Worm (Caenorhabditis elegans) whole organism, midembryonic: ENCODE data around the gene F14D7.2.

Experiments
- T22C8.4 ChIP-seq: fragments of 200-800 bp; sonication (Bioruptor generic); IDR thresholded peaks from 2 replicates; pipeline ENCODE4 v1.3.6; 2022; ENCODE audit warnings: missing genetic modification characterization, missing compliant biosample characterization
- cog-1 ChIP-seq: sonication (generic microtip); optimal IDR thresholded peaks from 2 replicates; lab custom pipeline; 2016; ENCODE audit warnings: missing genetic modification characterization, missing compliant biosample characterization
- klf-2 ChIP-seq: fragments of 200-800 bp; sonication (Bioruptor generic); conservative IDR thresholded peaks from 2 replicates; pipeline ENCODE4 v1.3.6; 2022; ENCODE audit warnings: missing genetic modification reagents, missing genetic modification characterization, missing compliant biosample characterization
- ref-1 ChIP-seq: fragments of 200-800 bp; sonication (Bioruptor generic); conservative IDR thresholded peaks from 2 replicates; pipeline ENCODE4 v1.3.6; 2022; ENCODE audit warnings: missing genetic modification reagents, missing genetic modification characterization, missing compliant biosample characterization
- tab-1 ChIP-seq: fragments of 200-800 bp; sonication (Bioruptor generic); IDR thresholded peaks from 2 replicates; pipeline ENCODE4 v1.3.6; 2022; ENCODE audit warnings: missing genetic modification characterization, missing compliant biosample characterization

DNA sequence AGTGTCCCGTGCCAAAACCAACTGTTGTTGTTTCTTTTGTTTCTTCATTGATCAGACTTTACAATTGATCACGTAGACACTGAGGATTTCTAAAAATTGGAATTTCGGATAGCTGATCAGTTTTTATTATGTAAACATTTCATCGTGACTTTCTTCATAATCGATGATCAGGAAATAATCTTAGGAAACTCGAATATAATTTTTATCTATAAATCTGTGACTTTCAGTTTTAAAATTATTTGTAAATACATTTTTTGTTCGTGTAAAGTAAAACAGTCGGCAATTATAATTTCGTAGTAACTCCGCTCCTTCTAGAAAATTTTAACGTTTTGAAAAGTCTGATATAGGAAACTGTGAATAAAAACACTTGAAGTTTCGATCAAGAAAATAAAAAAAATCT lies 22.8 kb downstream of the F14D7.2 start, which contains the start of gene F40G12.5:
- TF ChIP-seq T22C8.4 (no peak), klf-2 (GFP tag; lab: Robert Waterston, UW) (no peak), ref-1 (no peak), cog-1 (no peak), tab-1 (no peak)
